Fruit fly (Drosophila melanogaster) whole organism, embryonic: Measurements from ENCODE around the gene CG10802.

ENCODE experiments used
- CG1024 ChIP-seq: fragments of 200-800 bp; sonication (Bioruptor generic); IDR thresholded peaks from 2 replicates; pipeline ENCODE4 v1.3.6; 2022; ENCODE audit warnings: missing biosample characterization, missing genetic modification characterization
- CG12769 ChIP-seq: fragments of 200-800 bp; sonication (Bioruptor generic); optimal IDR thresholded peaks from 2 replicates; lab custom pipeline; 2019; ENCODE audit warnings: missing biosample characterization, mild to moderate bottlenecking, missing genetic modification characterization, moderate library complexity
- CG14710 ChIP-seq: fragments of 200-800 bp; sonication (Bioruptor generic); optimal IDR thresholded peaks from 3 replicates; lab custom pipeline; 2019; ENCODE audit warnings: missing biosample characterization, mild to moderate bottlenecking, missing genetic modification characterization, moderate library complexity
- CG17385 ChIP-seq: fragments of 200-800 bp; sonication (Bioruptor generic); optimal IDR thresholded peaks from 3 replicates; lab custom pipeline; 2018; ENCODE audit warnings: missing biosample characterization, mild to moderate bottlenecking, missing genetic modification characterization
- CG1792 ChIP-seq: fragments of 200-800 bp; sonication (Bioruptor generic); optimal IDR thresholded peaks from 2 replicates; lab custom pipeline; 2016; ENCODE audit warnings: missing biosample characterization, missing genetic modification characterization
- CG18262 ChIP-seq: fragments of 200-800 bp; optimal IDR thresholded peaks from 3 replicates; lab custom pipeline; 2019; ENCODE audit warnings: missing biosample characterization, mild to moderate bottlenecking, missing genetic modification characterization, moderate library complexity
- CG1832 ChIP-seq: fragments of 200-800 bp; sonication (Bioruptor generic); optimal IDR thresholded peaks from 2 replicates; lab custom pipeline; 2017; ENCODE audit warnings: missing biosample characterization, mild to moderate bottlenecking, missing genetic modification characterization, inconsistent platforms
- CG2202 ChIP-seq: fragments of 200-800 bp; sonication (Bioruptor generic); optimal IDR thresholded peaks from 2 replicates; lab custom pipeline; 2018; ENCODE audit warnings: missing biosample characterization, mild to moderate bottlenecking, missing genetic modification characterization
- CG30431 ChIP-seq: fragments of 200-800 bp; sonication (Bioruptor generic); optimal IDR thresholded peaks from 2 replicates; lab custom pipeline; 2017; ENCODE audit warnings: missing biosample characterization, missing genetic modification characterization
- CG3407 ChIP-seq: fragments of 200-800 bp; sonication (Bioruptor generic); optimal IDR thresholded peaks from 2 replicates; lab custom pipeline; 2018; ENCODE audit warnings: missing biosample characterization, mild to moderate bottlenecking, missing genetic modification characterization
- CG34224 ChIP-seq: fragments of 200-800 bp; sonication (Bioruptor generic); IDR thresholded peaks from 3 replicates; pipeline ENCODE4 v1.3.6; 2022; ENCODE audit warnings: missing biosample characterization, missing genetic modification characterization; ENCODE audit not compliant: partially characterized antibody
- CG6654 ChIP-seq: fragments of 200-800 bp; sonication (Bioruptor generic); optimal IDR thresholded peaks from 2 replicates; lab custom pipeline; 2017; ENCODE audit warnings: missing biosample characterization, mild to moderate bottlenecking, missing genetic modification characterization
- CG7928 ChIP-seq: fragments of 200-800 bp; sonication (Bioruptor generic); optimal IDR thresholded peaks from 2 replicates; lab custom pipeline; 2017; ENCODE audit warnings: missing biosample characterization, mild to moderate bottlenecking, missing genetic modification characterization
- CG8089 ChIP-seq: fragments of 200-800 bp; sonication (Bioruptor generic); optimal IDR thresholded peaks from 3 replicates; lab custom pipeline; 2016; ENCODE audit warnings: missing biosample characterization, missing genetic modification characterization
- CG8478 ChIP-seq: fragments of >200 bp; optimal IDR thresholded peaks from 2 replicates; lab custom pipeline; 2018
- Camta ChIP-seq: fragments of 200-800 bp; sonication (Bioruptor generic); optimal IDR thresholded peaks from 2 replicates; lab custom pipeline; 2016; ENCODE audit warnings: missing biosample characterization, missing genetic modification characterization
- D19A ChIP-seq: fragments of 200-800 bp; optimal IDR thresholded peaks from 3 replicates; lab custom pipeline; 2019; ENCODE audit warnings: missing biosample characterization, mild to moderate bottlenecking, missing genetic modification characterization, moderate library complexity
- Deaf1 ChIP-seq: fragments of 200-800 bp; optimal IDR thresholded peaks from 3 replicates; lab custom pipeline; 2019; ENCODE audit warnings: missing biosample characterization, mild to moderate bottlenecking, missing genetic modification characterization, moderate library complexity
- H2.0 ChIP-seq: fragments of 200-800 bp; sonication (Bioruptor generic); IDR thresholded peaks from 2 replicates; pipeline ENCODE4 v1.3.6; 2022; ENCODE audit warnings: missing biosample characterization, missing genetic modification characterization
- HLH54F ChIP-seq: fragments of 200-800 bp; sonication (Bioruptor generic); optimal IDR thresholded peaks from 3 replicates; lab custom pipeline; 2016; ENCODE audit warnings: missing biosample characterization, missing genetic modification characterization
- HmgD ChIP-seq: fragments of 200-800 bp; sonication (Bioruptor generic); optimal IDR thresholded peaks from 3 replicates; lab custom pipeline; 2016; ENCODE audit warnings: missing biosample characterization, missing genetic modification characterization
- Hmx ChIP-seq: fragments of 200-800 bp; sonication (Bioruptor generic); optimal IDR thresholded peaks from 2 replicates; lab custom pipeline; 2016; ENCODE audit warnings: missing biosample characterization, missing genetic modification characterization
- Hr3 ChIP-seq: fragments of 200-800 bp; sonication (Bioruptor generic); optimal IDR thresholded peaks from 3 replicates; lab custom pipeline; 2016; ENCODE audit warnings: missing biosample characterization, missing genetic modification characterization
- Lhr ChIP-seq: fragments of 200-800 bp; sonication (Bioruptor generic); optimal IDR thresholded peaks from 3 replicates; lab custom pipeline; 2017; ENCODE audit warnings: mild to moderate bottlenecking, missing biosample characterization, missing genetic modification reagents, missing genetic modification characterization
- Trl ChIP-seq, 3 experiments: fragments of >200 bp in 2 of 3; fragments of 200-800 bp in 1 of 3; sonication (Bioruptor generic) in 1 of 3; optimal IDR thresholded peaks; 2 replicates in 1 of 3; 3 replicates in 2 of 3; lab custom pipeline; 2016 to 2017; ENCODE audit warnings: missing biosample characterization in 1 of 3, missing genetic modification characterization in 1 of 3
- chn ChIP-seq: fragments of 200-800 bp; sonication (Bioruptor generic); optimal IDR thresholded peaks from 2 replicates; lab custom pipeline; 2016; ENCODE audit warnings: missing biosample characterization, missing genetic modification characterization
- dysf ChIP-seq: fragments of 200-800 bp; sonication (Bioruptor generic); IDR thresholded peaks from 3 replicates; pipeline ENCODE4 v1.3.6; 2022; ENCODE audit warnings: missing biosample characterization, missing genetic modification characterization
- fru ChIP-seq: fragments of >200 bp; optimal IDR thresholded peaks from 2 replicates; lab custom pipeline; 2017
- gcm2 ChIP-seq: fragments of 200-800 bp; sonication (Bioruptor generic); optimal IDR thresholded peaks from 2 replicates; lab custom pipeline; 2016; ENCODE audit warnings: missing biosample characterization, missing genetic modification characterization
- jigr1 ChIP-seq: fragments of 200-800 bp; sonication (Bioruptor generic); IDR thresholded peaks from 3 replicates; pipeline ENCODE4 v1.3.6; 2022; ENCODE audit warnings: missing biosample characterization, missing genetic modification characterization
- jumu ChIP-seq: fragments of 200-800 bp; sonication (Bioruptor generic); optimal IDR thresholded peaks from 3 replicates; lab custom pipeline; 2016; ENCODE audit warnings: missing biosample characterization, missing genetic modification characterization
- lov ChIP-seq, 2 experiments: fragments of 200-800 bp in 1 of 2; fragments of >200 bp in 1 of 2; sonication (Bioruptor generic) in 1 of 2; IDR thresholded peaks in 1 of 2; optimal IDR thresholded peaks in 1 of 2; 2 replicates in 1 of 2; 3 replicates in 1 of 2; pipeline versions ENCODE4 v1.3.6 to Lab custom; 2017 to 2022; ENCODE audit warnings: missing biosample characterization in 1 of 2, missing genetic modification characterization in 1 of 2
- maf-S ChIP-seq: fragments of 200-800 bp; sonication (Bioruptor generic); optimal IDR thresholded peaks from 2 replicates; lab custom pipeline; 2016; ENCODE audit warnings: missing biosample characterization, missing genetic modification characterization
- mirr ChIP-seq: fragments of 200-800 bp; sonication (Bioruptor generic); optimal IDR thresholded peaks from 3 replicates; lab custom pipeline; 2018; ENCODE audit warnings: missing biosample characterization, mild to moderate bottlenecking, missing genetic modification characterization
- nerfin-1 ChIP-seq: fragments of 200-800 bp; sonication (Bioruptor generic); optimal IDR thresholded peaks from 3 replicates; lab custom pipeline; 2019; ENCODE audit warnings: missing biosample characterization, mild to moderate bottlenecking, missing genetic modification characterization, moderate library complexity
- org-1 ChIP-seq: fragments of 200-800 bp; sonication (Bioruptor generic); optimal IDR thresholded peaks from 2 replicates; lab custom pipeline; 2017; ENCODE audit warnings: missing biosample characterization, missing genetic modification characterization
- pnt ChIP-seq: fragments of 200-800 bp; sonication (Bioruptor generic); optimal IDR thresholded peaks from 3 replicates; lab custom pipeline; 2016; ENCODE audit warnings: missing biosample characterization, missing genetic modification characterization
- pros ChIP-seq: fragments of 200-800 bp; sonication (Bioruptor generic); optimal IDR thresholded peaks from 3 replicates; lab custom pipeline; 2019; ENCODE audit warnings: missing biosample characterization, mild to moderate bottlenecking, missing genetic modification characterization, moderate library complexity
- rib ChIP-seq: fragments of 200-800 bp; sonication (Bioruptor generic); IDR thresholded peaks from 2 replicates; pipeline ENCODE4 v1.3.6; 2022; ENCODE audit warnings: missing biosample characterization, missing genetic modification characterization
- schlank ChIP-seq: fragments of 200-800 bp; sonication (Bioruptor generic); optimal IDR thresholded peaks from 2 replicates; lab custom pipeline; 2018; ENCODE audit warnings: missing biosample characterization, mild to moderate bottlenecking, missing genetic modification characterization
- sna ChIP-seq: fragments of 200-800 bp; sonication (Bioruptor generic); IDR thresholded peaks from 2 replicates; pipeline ENCODE4 v1.3.6; 2022; ENCODE audit warnings: missing biosample characterization, missing genetic modification characterization; ENCODE audit not compliant: partially characterized antibody
- tna ChIP-seq: fragments of 200-800 bp; sonication (Bioruptor generic); IDR thresholded peaks from 2 replicates; pipeline ENCODE4 v1.3.6; 2022; ENCODE audit warnings: missing biosample characterization, missing genetic modification characterization; ENCODE audit not compliant: partially characterized antibody
- twi ChIP-seq: fragments of 200-800 bp; optimal IDR thresholded peaks from 2 replicates; lab custom pipeline; 2019; ENCODE audit warnings: missing biosample characterization, mild to moderate bottlenecking, missing genetic modification characterization, moderate library complexity
- tx ChIP-seq: fragments of 200-800 bp; sonication (Bioruptor generic); optimal IDR thresholded peaks from 2 replicates; lab custom pipeline; 2016; ENCODE audit warnings: missing biosample characterization, missing genetic modification characterization
- unc-4 ChIP-seq: fragments of 200-800 bp; sonication (Bioruptor generic); IDR thresholded peaks from 2 replicates; pipeline ENCODE4 v1.3.6; 2022; ENCODE audit warnings: missing biosample characterization, missing genetic modification characterization; ENCODE audit not compliant: partially characterized antibody
- vvl ChIP-seq: fragments of 200-800 bp; sonication (Bioruptor generic); IDR thresholded peaks from 2 replicates; pipeline ENCODE4 v1.3.6; 2022; ENCODE audit warnings: missing biosample characterization, missing genetic modification characterization
- wor ChIP-seq: fragments of 200-800 bp; sonication (Bioruptor generic); IDR thresholded peaks from 2 replicates; pipeline ENCODE4 v1.3.6; 2022; ENCODE audit warnings: missing biosample characterization, missing genetic modification characterization
- zen ChIP-seq: fragments of 200-800 bp; sonication (Bioruptor generic); optimal IDR thresholded peaks from 3 replicates; lab custom pipeline; 2018; ENCODE audit warnings: missing biosample characterization, mild to moderate bottlenecking, missing genetic modification characterization, moderate library complexity

CG10802 gene

dm6 chrX:3482119-3483014 lies at the start of gene CG10802, which contains the start of gene CG10804 (continued):
- TF ChIP-seq CG3407 (peak; percentile 35), CG1024 (GFP tag; lab: Robert Waterston, UW) (peak; percentile 64), Hr3 (GFP tag; lab: Kevin White, UChicago) (peak; percentile 70), CG8478 (lab: Kevin White, UChicago) (no peak), D19A (tag; lab: Kevin White, UChicago) (peak; percentile 66), maf-S (GFP tag; lab: Kevin White, UChicago) (peak; percentile 66), pnt (GFP tag; lab: Kevin White, UChicago) (peak; percentile 82), CG12769 (tag; lab: Kevin White, UChicago) (no peak), wor (GFP tag; lab: Robert Waterston, UW) (peak; percentile 57), sna (GFP tag; lab: Robert Waterston, UW) (peak; percentile 74), jigr1 (GFP tag; lab: Robert Waterston, UW) (peak; percentile 57; the same call in 1 of the 3 replicates), tna (GFP tag; lab: Robert Waterston, UW) (peak; percentile 12; the same call in 1 of the 2 replicates), pros (no peak), schlank (tag; lab: Kevin White, UChicago) (peak; percentile 42), zen (peak; percentile 79), HmgD (GFP tag; lab: Kevin White, UChicago) (peak; percentile 82), unc-4 (GFP tag; lab: Robert Waterston, UW) (peak; percentile 64), CG14710 (peak; percentile 73), org-1 (no peak), vvl (peak; percentile 93), Trl (optimal IDR thresholded peaks at IDR 0.05; lab: Kevin White, UChicago) (no peak), Trl (GFP tag; optimal IDR thresholded peaks at IDR 0.05; lab: Kevin White, UChicago) (peak; percentile 85), CG1792 (GFP tag; lab: Kevin White, UChicago) (peak; percentile 69), Lhr (GFP tag; lab: Kevin White, UChicago) (peak; percentile 69), CG30431 (GFP tag; lab: Kevin White, UChicago) (peak; percentile 32), dysf (GFP tag; lab: Robert Waterston, UW) (peak; percentile 89), nerfin-1 (tag; lab: Kevin White, UChicago) (peak; percentile 54), jumu (GFP tag; lab: Kevin White, UChicago) (peak; percentile 83), CG7928 (GFP tag; lab: Kevin White, UChicago) (no peak), Camta (peak; percentile 50), rib (peak; percentile 65; the same call in 1 of the 2 replicates), CG18262 (tag; lab: Kevin White, UChicago) (peak; percentile 72), CG17385 (peak; percentile 45), chn (peak; percentile 83), mirr (no peak), CG34224 (GFP tag; lab: Robert Waterston, UW) (peak; percentile 26; the same call in 1 of the 3 replicates), lov (optimal IDR thresholded peaks at IDR 0.05; lab: Kevin White, UChicago) (no peak), lov (GFP tag; IDR thresholded peaks at IDR 0.05; lab: Robert Waterston, UW) (peak; percentile 64; the same call in 1 of the 3 replicates), fru (lab: Kevin White, UChicago) (no peak), CG8089 (GFP tag; lab: Kevin White, UChicago) (peak; percentile 67), gcm2 (GFP tag; lab: Kevin White, UChicago) (peak; percentile 26), Hmx (GFP tag; lab: Kevin White, UChicago) (peak; percentile 19), Deaf1 (tag; lab: Kevin White, UChicago) (no peak), CG1832 (GFP tag; lab: Kevin White, UChicago) (peak; percentile 29), tx (GFP tag; lab: Kevin White, UChicago) (peak; percentile 81), HLH54F (GFP tag; lab: Kevin White, UChicago) (peak; percentile 86), H2.0 (GFP tag; lab: Robert Waterston, UW) (peak; percentile 74), CG6654 (peak; percentile 7), twi (peak; percentile 38), CG2202 (tag; lab: Kevin White, UChicago) (peak; percentile 16)
